Worm (Caenorhabditis elegans) whole organism, mixed stage, embryonic: ENCODE measurements around the gene ndub-3.

ENCODE experiments used
- ceh-39 ChIP-seq: fragments of 150-350 bp; optimal IDR thresholded peaks from 2 replicates; lab custom pipeline; 2014; ENCODE audit warnings: missing biosample characterization, missing genetic modification characterization
- elt-1 ChIP-seq: sonication (generic microtip); optimal IDR thresholded peaks from 2 replicates; lab custom pipeline; 2017; ENCODE audit warnings: missing genetic modification characterization, mild to moderate bottlenecking, missing compliant biosample characterization, antibody characterized with exemption, moderate library complexity, borderline replicate concordance; ENCODE audit not compliant: insufficient read depth
- lsy-2 ChIP-seq: fragments of 150-350 bp; optimal IDR thresholded peaks from 2 replicates; lab custom pipeline; 2014; ENCODE audit warnings: missing biosample characterization, missing genetic modification characterization
- mep-1 ChIP-seq: fragments of 150-350 bp; optimal IDR thresholded peaks from 2 replicates; lab custom pipeline; 2017; ENCODE audit warnings: missing biosample characterization, missing genetic modification reagents, missing genetic modification characterization, inconsistent platforms
- nhr-28 ChIP-seq: fragments of 150-350 bp; optimal IDR thresholded peaks from 2 replicates; lab custom pipeline; 2014; ENCODE audit warnings: missing biosample characterization, missing genetic modification characterization
- sptf-1 ChIP-seq: sonication (generic microtip); optimal IDR thresholded peaks from 2 replicates; lab custom pipeline; 2017; ENCODE audit warnings: mild to moderate bottlenecking, missing genetic modification characterization, moderate library complexity, missing compliant biosample characterization
- ztf-11 ChIP-seq: fragments of 150-350 bp; optimal IDR thresholded peaks from 2 replicates; lab custom pipeline; 2014; ENCODE audit warnings: missing biosample characterization, missing genetic modification characterization

ce11 chrII:9013341-9013740 is 48.7 kb upstream of the ndub-3 start:
- TF ChIP-seq ceh-39: no peak
- no peak for TF ChIP-seq elt-1 (tag; lab: Kevin White, UChicago)
- no peak for TF ChIP-seq lsy-2 (tag; lab: Kevin White, UChicago)
- peak; percentile 62 for TF ChIP-seq sptf-1 (tag; lab: Kevin White, UChicago)
- no peak for TF ChIP-seq nhr-28
- TF ChIP-seq ztf-11 (tag; lab: Kevin White, UChicago): no peak
- no peak for TF ChIP-seq mep-1 (tag; lab: Kevin White, UChicago)
